Worm (Caenorhabditis elegans) whole organism, L3 larva: ENCODE data around the gene F41G4.7.
"Not testable (repeated sequence)": the region's sequence is repeated elsewhere in the genome, so short reads cannot be mapped to it uniquely, and the experiment has no call there.

ENCODE experiments used
- R02D3.7 ChIP-seq: fragments of 150-350 bp; optimal IDR thresholded peaks from 2 replicates; lab custom pipeline; 2014; ENCODE audit warnings: missing biosample characterization, missing genetic modification characterization
- ZK546.5 ChIP-seq: sonication (generic microtip); optimal IDR thresholded peaks from 2 replicates; lab custom pipeline; 2017; ENCODE audit warnings: missing biosample characterization, missing genetic modification characterization
- aly-2 ChIP-seq: fragments of 150-350 bp; optimal IDR thresholded peaks from 2 replicates; lab custom pipeline; 2014; ENCODE audit warnings: missing biosample characterization, missing genetic modification characterization
- ceh-16 ChIP-seq: sonication (generic microtip); optimal IDR thresholded peaks from 2 replicates; lab custom pipeline; 2017; ENCODE audit warnings: missing biosample characterization, missing genetic modification characterization
- ceh-28 ChIP-seq: fragments of 150-350 bp; optimal IDR thresholded peaks from 2 replicates; lab custom pipeline; 2014; ENCODE audit warnings: missing biosample characterization, missing genetic modification reagents, missing genetic modification characterization
- ceh-9 ChIP-seq: sonication (generic microtip); optimal IDR thresholded peaks from 2 replicates; lab custom pipeline; 2018; ENCODE audit warnings: missing biosample characterization, missing genetic modification characterization
- daf-12 ChIP-seq: fragments of 150-350 bp; optimal IDR thresholded peaks from 2 replicates; lab custom pipeline; 2014; ENCODE audit warnings: missing biosample characterization, missing genetic modification reagents, missing genetic modification characterization
- elt-1 ChIP-seq: fragments of 150-350 bp; optimal IDR thresholded peaks from 2 replicates; lab custom pipeline; 2014; ENCODE audit warnings: missing biosample characterization, missing genetic modification characterization
- elt-2 ChIP-seq: sonication (generic microtip); optimal IDR thresholded peaks from 2 replicates; lab custom pipeline; 2016; ENCODE audit warnings: missing genetic modification reagents, mild to moderate bottlenecking, missing genetic modification characterization, missing compliant biosample characterization
- fkh-10 ChIP-seq: sonication (generic microtip); optimal IDR thresholded peaks from 2 replicates; lab custom pipeline; 2017; ENCODE audit warnings: missing biosample characterization, missing genetic modification reagents, missing genetic modification characterization
- fkh-2 ChIP-seq: fragments of 150-350 bp; optimal IDR thresholded peaks from 2 replicates; lab custom pipeline; 2014; ENCODE audit warnings: missing biosample characterization, missing genetic modification reagents, missing genetic modification characterization
- hmg-11 ChIP-seq: sonication (generic microtip); optimal IDR thresholded peaks from 2 replicates; lab custom pipeline; 2016; ENCODE audit warnings: missing genetic modification characterization, missing compliant biosample characterization
- jun-1 ChIP-seq: fragments of 150-350 bp; optimal IDR thresholded peaks from 2 replicates; lab custom pipeline; 2014; ENCODE audit warnings: missing biosample characterization, missing genetic modification reagents, missing genetic modification characterization
- lin-15B ChIP-seq: fragments of 150-350 bp; optimal IDR thresholded peaks from 2 replicates; lab custom pipeline; 2014; ENCODE audit warnings: missing biosample characterization, missing genetic modification characterization
- lin-39 ChIP-seq: fragments of 150-350 bp; optimal IDR thresholded peaks from 2 replicates; lab custom pipeline; 2018; ENCODE audit warnings: missing biosample characterization, missing genetic modification reagents, missing genetic modification characterization
- mdl-1 ChIP-seq: fragments of 150-350 bp; optimal IDR thresholded peaks from 2 replicates; lab custom pipeline; 2014; ENCODE audit warnings: missing biosample characterization, missing genetic modification characterization
- mml-1 ChIP-seq: fragments of 150-350 bp; sonication (generic microtip); optimal IDR thresholded peaks from 3 replicates; lab custom pipeline; 2014; ENCODE audit warnings: missing biosample characterization, missing genetic modification characterization
- nfya-1 ChIP-seq: sonication (generic microtip); optimal IDR thresholded peaks from 2 replicates; lab custom pipeline; 2017; ENCODE audit warnings: missing genetic modification characterization, mild to moderate bottlenecking, missing compliant biosample characterization, antibody characterized with exemption, moderate library complexity; ENCODE audit not compliant: insufficient read depth
- nhr-11 ChIP-seq: fragments of 150-350 bp; optimal IDR thresholded peaks from 2 replicates; lab custom pipeline; 2014; ENCODE audit warnings: missing biosample characterization, missing genetic modification characterization
- nhr-12 ChIP-seq: fragments of 150-350 bp; optimal IDR thresholded peaks from 2 replicates; lab custom pipeline; 2014; ENCODE audit warnings: missing biosample characterization, missing genetic modification characterization
- nhr-237 ChIP-seq: fragments of 150-350 bp; optimal IDR thresholded peaks from 2 replicates; lab custom pipeline; 2014; ENCODE audit warnings: missing biosample characterization, missing genetic modification characterization
- nhr-25 ChIP-seq: sonication (generic microtip); optimal IDR thresholded peaks from 2 replicates; lab custom pipeline; 2017; ENCODE audit warnings: missing biosample characterization, missing genetic modification characterization
- nhr-67 ChIP-seq: fragments of 150-350 bp; optimal IDR thresholded peaks from 2 replicates; lab custom pipeline; 2014; ENCODE audit warnings: missing biosample characterization, missing genetic modification characterization
- nhr-76 ChIP-seq: fragments of 150-350 bp; sonication (generic microtip); optimal IDR thresholded peaks from 5 replicates; lab custom pipeline; 2014; ENCODE audit warnings: missing biosample characterization, missing genetic modification characterization
- nhr-77 ChIP-seq: fragments of 150-350 bp; optimal IDR thresholded peaks from 2 replicates; lab custom pipeline; 2014; ENCODE audit warnings: missing biosample characterization, missing genetic modification characterization
- pha-4 ChIP-seq: fragments of 150-350 bp; optimal IDR thresholded peaks from 2 replicates; lab custom pipeline; 2014; ENCODE audit warnings: missing biosample characterization, missing genetic modification reagents, missing genetic modification characterization
- sea-2 ChIP-seq: fragments of 150-350 bp; sonication (generic microtip); optimal IDR thresholded peaks from 4 replicates; lab custom pipeline; 2014; ENCODE audit warnings: missing biosample characterization, missing genetic modification reagents, missing genetic modification characterization
- skn-1 ChIP-seq: fragments of 150-350 bp; optimal IDR thresholded peaks from 2 replicates; lab custom pipeline; 2014; ENCODE audit warnings: missing biosample characterization, missing genetic modification characterization
- snpc-4 ChIP-seq: fragments of 150-350 bp; optimal IDR thresholded peaks from 2 replicates; lab custom pipeline; 2014; ENCODE audit warnings: missing biosample characterization, missing genetic modification characterization
- unc-39 ChIP-seq: sonication (generic microtip); optimal IDR thresholded peaks from 4 replicates; lab custom pipeline; 2017; ENCODE audit warnings: missing biosample characterization, missing genetic modification characterization
- unc-62 ChIP-seq: fragments of 150-350 bp; sonication (generic microtip); optimal IDR thresholded peaks from 4 replicates; lab custom pipeline; 2014; ENCODE audit warnings: missing biosample characterization, missing genetic modification reagents, missing genetic modification characterization
- zag-1 ChIP-seq: fragments of 150-350 bp; optimal IDR thresholded peaks from 2 replicates; lab custom pipeline; 2014; ENCODE audit warnings: missing biosample characterization, missing genetic modification characterization
- ztf-11 ChIP-seq: fragments of 150-350 bp; optimal IDR thresholded peaks from 2 replicates; lab custom pipeline; 2014; ENCODE audit warnings: missing biosample characterization, missing genetic modification characterization
- ztf-4 ChIP-seq: fragments of 150-350 bp; optimal IDR thresholded peaks from 2 replicates; lab custom pipeline; 2014; ENCODE audit warnings: missing biosample characterization, missing genetic modification characterization

F41G4.7 gene

DNA sequence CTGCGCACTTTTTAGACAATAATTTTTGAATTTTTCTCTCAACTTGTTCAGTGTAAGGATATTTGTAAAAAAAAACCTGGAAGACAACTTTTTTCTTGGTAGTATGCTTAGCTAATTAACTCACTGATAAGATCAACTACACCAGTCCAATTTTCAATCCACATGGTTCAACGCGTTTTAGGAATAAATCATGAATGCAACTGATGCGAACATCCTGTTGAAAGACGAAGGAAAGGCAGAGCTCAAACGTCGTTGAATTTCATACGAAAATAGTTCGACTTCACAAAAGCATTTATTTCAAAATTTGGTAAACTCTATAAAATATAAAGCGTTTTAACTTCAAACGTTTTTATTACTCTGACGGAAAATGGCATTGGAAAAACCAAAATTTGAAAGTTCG lies 4.5 kb upstream of the F41G4.7 start, which contains the start of gene dyla-1:
dyla-1 (plus strand) TSS at position 301 of the 400 bp plus-strand sequence.
- TF ChIP-seq elt-1 (tag; lab: Kevin White, UChicago) (no peak), snpc-4 (no peak), ztf-11 (tag; lab: Kevin White, UChicago) (no peak), nhr-25 (no peak), sea-2 (GFP tag; lab: Kevin White, UChicago) (no peak), hmg-11 (tag; lab: Kevin White, UChicago) (no peak)
- TF ChIP-seq, all 47 proteins: peak for 0

DNA sequence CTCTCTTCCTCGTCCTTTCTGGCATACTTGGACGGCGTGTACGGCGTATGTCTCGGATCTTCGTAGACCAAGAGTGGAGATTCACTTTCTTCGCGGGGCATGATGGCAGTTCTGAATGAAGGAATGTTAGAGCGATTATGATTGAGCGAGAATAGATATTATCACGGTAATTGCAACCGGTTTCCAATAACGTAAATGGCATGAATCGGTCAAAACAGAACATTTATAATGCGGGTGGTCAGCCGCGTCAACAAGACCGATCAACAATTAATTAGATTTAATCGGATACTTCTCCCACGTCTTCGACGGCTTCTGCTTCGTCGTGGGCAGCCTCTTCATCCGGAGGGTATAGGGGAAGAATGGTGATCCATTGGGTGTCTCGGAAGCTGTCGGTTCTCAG lies 1.5 kb downstream of the F41G4.7 start, which contains the start of gene F41G4.13:
F41G4.13 (minus strand) TSS at position 101 of the 400 bp plus-strand sequence.
- not testable (repeated sequence) for TF ChIP-seq nhr-237, ztf-11, daf-12 (tag; lab: Kevin White, UChicago)

DNA sequence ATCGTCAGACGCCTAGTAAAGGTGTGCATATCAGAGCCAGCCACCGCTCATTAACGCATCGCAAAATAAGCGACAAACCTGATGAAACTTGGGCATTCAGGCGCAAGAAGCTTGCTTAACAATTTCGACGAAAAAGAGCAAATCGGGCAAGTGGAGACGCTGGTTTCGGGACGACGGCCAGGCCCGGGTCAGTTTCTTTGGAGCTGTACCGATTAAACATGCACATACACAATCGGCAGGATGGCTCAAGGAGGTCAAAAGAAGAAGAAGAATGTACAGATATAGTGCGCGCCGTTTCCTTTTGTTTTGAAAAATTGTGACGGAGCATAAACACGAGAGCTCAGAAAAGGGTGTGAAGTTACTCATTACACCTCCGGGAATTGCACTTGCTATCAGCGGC lies 9.7 kb downstream of the F41G4.7 start:
- TF ChIP-seq aly-2 (tag; lab: Kevin White, UChicago): no peak
- TF ChIP-seq nhr-237 (tag; lab: Kevin White, UChicago): no peak
- no peak for TF ChIP-seq pha-4
- no peak for TF ChIP-seq unc-62 (GFP tag; lab: Kevin White, UChicago)
- TF ChIP-seq ceh-9: no peak
- TF ChIP-seq unc-39 (tag; lab: Kevin White, UChicago): no peak
- TF ChIP-seq ztf-11 (tag; lab: Kevin White, UChicago): no peak
- no peak for TF ChIP-seq nhr-12 (tag; lab: Kevin White, UChicago)
- no peak for TF ChIP-seq elt-2 (tag; lab: Kevin White, UChicago)
- no peak for TF ChIP-seq nfya-1 (tag; lab: Kevin White, UChicago)
- TF ChIP-seq nhr-11 (tag; lab: Kevin White, UChicago): no peak
- no peak for TF ChIP-seq mml-1 (tag; lab: Kevin White, UChicago)
- TF ChIP-seq lin-39 (tag; lab: Kevin White, UChicago): no peak
- TF ChIP-seq sea-2 (GFP tag; lab: Kevin White, UChicago): no peak
- TF ChIP-seq ceh-28 (tag; lab: Kevin White, UChicago): no peak
- no peak for TF ChIP-seq jun-1 (tag; lab: Kevin White, UChicago)
- TF ChIP-seq fkh-2 (tag; lab: Kevin White, UChicago): no peak
- no peak for TF ChIP-seq lin-15B (tag; lab: Kevin White, UChicago)
- TF ChIP-seq mdl-1 (tag; lab: Kevin White, UChicago): no peak
- TF ChIP-seq hmg-11 (tag; lab: Kevin White, UChicago): no peak

DNA sequence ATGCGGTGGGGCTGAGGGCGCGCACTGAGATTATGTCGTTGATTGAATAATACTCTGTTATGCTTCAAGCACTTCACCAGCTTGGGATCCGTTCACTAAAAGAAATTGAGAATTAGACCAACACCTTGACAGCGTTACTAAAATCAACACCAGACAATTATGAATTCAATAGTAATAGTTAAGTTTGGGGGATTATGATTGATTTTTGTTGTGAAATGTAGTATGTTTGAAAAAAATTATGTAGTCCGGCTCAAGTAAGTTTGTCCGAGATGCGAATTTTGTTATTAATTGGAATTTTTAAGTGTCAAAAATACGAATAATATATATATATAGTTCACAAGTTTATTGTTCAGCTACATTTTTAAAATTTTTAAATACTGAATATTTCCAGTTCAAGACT lies 10.8 kb downstream of the F41G4.7 start, which contains the start of gene sto-5:
sto-5 (minus strand) TSS at position 101 of the 400 bp plus-strand sequence.
- TF ChIP-seq nhr-77 (tag; lab: Kevin White, UChicago) (no peak), lin-15B (tag; lab: Kevin White, UChicago) (no peak), jun-1 (tag; lab: Kevin White, UChicago) (no peak), skn-1 (tag; lab: Kevin White, UChicago) (no peak), nhr-237 (tag; lab: Kevin White, UChicago) (no peak), R02D3.7 (no peak), ZK546.5 (tag; lab: Kevin White, UChicago) (no peak), unc-39 (tag; lab: Kevin White, UChicago) (no peak), snpc-4 (no peak), ceh-16 (tag; lab: Kevin White, UChicago) (no peak), mml-1 (tag; lab: Kevin White, UChicago) (no peak), ceh-9 (no peak)

DNA sequence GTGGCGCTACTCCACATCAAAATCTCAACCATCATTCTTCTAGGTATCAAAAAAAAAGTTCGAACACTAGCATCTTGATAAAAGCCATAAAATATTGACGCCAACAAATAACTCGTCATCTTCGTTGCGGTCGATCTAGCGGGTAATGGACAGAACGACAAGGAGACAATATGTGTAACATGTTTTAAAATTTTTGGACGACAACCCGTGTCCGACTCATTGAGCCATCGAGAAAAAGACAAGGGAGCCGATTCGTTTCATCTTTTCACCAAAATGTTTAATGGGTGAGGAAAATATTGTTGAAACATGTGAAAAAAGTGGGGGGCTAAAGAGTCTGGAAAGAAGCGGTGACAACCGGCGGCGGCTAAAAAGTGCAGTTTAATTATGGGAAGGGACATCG lies 14.7 kb downstream of the F41G4.7 start:
- TF ChIP-seq fkh-2 (tag; lab: Kevin White, UChicago): no peak
- TF ChIP-seq zag-1 (tag; lab: Kevin White, UChicago): no peak
- TF ChIP-seq nhr-76: no peak
- TF ChIP-seq elt-2 (tag; lab: Kevin White, UChicago): no peak
- TF ChIP-seq ztf-4 (tag; lab: Kevin White, UChicago): no peak
- no peak for TF ChIP-seq fkh-10 (GFP tag; lab: Kevin White, UChicago)
- TF ChIP-seq elt-1 (tag; lab: Kevin White, UChicago): no peak
- no peak for TF ChIP-seq daf-12 (tag; lab: Kevin White, UChicago)
- no peak for TF ChIP-seq jun-1 (tag; lab: Kevin White, UChicago)
- no peak for TF ChIP-seq R02D3.7
- TF ChIP-seq nhr-67 (tag; lab: Kevin White, UChicago): no peak
- TF ChIP-seq nfya-1 (tag; lab: Kevin White, UChicago): no peak
- no peak for TF ChIP-seq skn-1 (tag; lab: Kevin White, UChicago)
